Worm (Caenorhabditis elegans) whole organism, L3 larva: ENCODE results near the gene srpa-72.
A peak's percentile ranks its signal among the peaks of the same experiment; 100 is the strongest.

ENCODE experiments used
- ceh-82 ChIP-seq: fragments of 150-350 bp; optimal IDR thresholded peaks from 2 replicates; lab custom pipeline; 2014; ENCODE audit warnings: missing biosample characterization, missing genetic modification characterization
- mdl-1 ChIP-seq: fragments of 150-350 bp; optimal IDR thresholded peaks from 2 replicates; lab custom pipeline; 2014; ENCODE audit warnings: missing biosample characterization, missing genetic modification characterization
- nhr-25 ChIP-seq: sonication (generic microtip); optimal IDR thresholded peaks from 2 replicates; lab custom pipeline; 2017; ENCODE audit warnings: missing biosample characterization, missing genetic modification characterization
- nhr-28 ChIP-seq: fragments of 150-350 bp; optimal IDR thresholded peaks from 2 replicates; lab custom pipeline; 2014; ENCODE audit warnings: missing biosample characterization, missing genetic modification characterization
- nhr-77 ChIP-seq: fragments of 150-350 bp; optimal IDR thresholded peaks from 2 replicates; lab custom pipeline; 2014; ENCODE audit warnings: missing biosample characterization, missing genetic modification characterization
- pha-4 ChIP-seq: fragments of 150-350 bp; optimal IDR thresholded peaks from 2 replicates; lab custom pipeline; 2014; ENCODE audit warnings: missing biosample characterization, missing genetic modification reagents, missing genetic modification characterization
- ztf-11 ChIP-seq: fragments of 150-350 bp; optimal IDR thresholded peaks from 2 replicates; lab custom pipeline; 2014; ENCODE audit warnings: missing biosample characterization, missing genetic modification characterization

DNA sequence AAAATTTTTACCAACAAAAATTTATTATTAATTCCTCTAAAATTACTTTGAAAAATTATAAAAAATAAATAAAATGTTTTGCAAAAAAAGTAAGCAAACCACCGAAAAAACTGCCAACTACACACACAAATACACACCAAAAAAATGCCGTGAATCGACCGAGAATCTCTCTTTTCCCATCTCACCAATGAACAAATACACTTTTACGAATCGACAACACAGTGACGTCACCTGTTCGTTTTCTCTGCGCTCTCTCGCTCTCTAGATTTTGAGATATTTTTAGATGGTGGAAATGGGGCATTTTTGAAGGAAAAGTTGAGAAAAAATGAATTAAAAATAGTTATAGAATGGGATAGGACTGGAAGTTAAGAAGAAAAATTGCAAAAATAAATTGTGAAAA is 44.8 kb downstream of the srpa-72 start:
- TF ChIP-seq nhr-28 (tag; lab: Kevin White, UChicago) (no peak), ceh-82 (tag; lab: Kevin White, UChicago) (no peak), mdl-1 (tag; lab: Kevin White, UChicago) (no peak), nhr-77 (tag; lab: Kevin White, UChicago) (no peak), nhr-25 (tag; lab: Kevin White, UChicago) (no peak), ztf-11 (no peak), pha-4 (tag; lab: Kevin White, UChicago) (peak; percentile 82)
